Worm (Caenorhabditis elegans): ENCODE results near the gene C33G3.5.

DNA sequence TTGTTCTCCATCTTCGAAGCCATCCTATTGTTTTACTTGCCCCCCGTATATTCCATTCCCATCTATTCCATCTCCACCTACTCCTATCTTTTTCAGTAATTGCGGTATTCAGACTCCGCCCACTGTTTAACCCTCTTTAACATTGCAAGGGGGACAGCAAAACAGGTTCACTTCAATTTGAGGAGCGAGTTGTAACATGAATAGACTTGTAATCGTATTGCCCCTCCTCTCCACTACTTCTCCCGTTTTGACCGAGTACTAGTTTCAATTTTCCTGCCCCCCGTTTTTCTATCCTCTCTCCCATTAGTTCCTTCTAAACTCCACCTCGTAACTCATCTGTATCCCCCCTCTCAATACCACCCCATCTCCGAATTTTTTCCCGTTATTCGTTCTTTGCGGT, 50.0 kb downstream of the C33G3.5 start:
- TF ChIP-seq flt-1 (GFP tag; IDR thresholded peaks at IDR 0.05) (no peak), ceh-36 (tag; optimal IDR thresholded peaks at IDR 0.05) (no peak), hnd-1 (tag; optimal IDR thresholded peaks at IDR 0.05) (no peak), ets-7 (tag; optimal IDR thresholded peaks at IDR 0.05) (no peak), ama-1 (optimal IDR thresholded peaks at IDR 0.05) (no peak), ceh-13 (GFP tag; optimal IDR thresholded peaks at IDR 0.05) (no peak), sea-1 (GFP tag; conservative IDR thresholded peaks at IDR 0.05) (no peak), hmbx-1 (tag; optimal IDR thresholded peaks at IDR 0.05) (no peak), tbx-11 (GFP tag; IDR thresholded peaks at IDR 0.05) (no peak), tbx-37 (GFP tag; conservative IDR thresholded peaks at IDR 0.05) (no peak), scrt-1 (GFP tag; IDR thresholded peaks at IDR 0.05) (no peak), B0310.2 (tag; optimal IDR thresholded peaks at IDR 0.05) (no peak)
